Worm (Caenorhabditis elegans): ENCODE measurements around the gene F26F2.3.

- TF ChIP-seq nhr-237 (tag; optimal IDR thresholded peaks at IDR 0.05), result no peak
- TF ChIP-seq unc-62 (GFP tag; optimal IDR thresholded peaks at IDR 0.05), result no peak
- TF ChIP-seq ztf-11 (tag; optimal IDR thresholded peaks at IDR 0.05), result no peak
- no peak for TF ChIP-seq pha-4 (tag; optimal IDR thresholded peaks at IDR 0.05)
- TF ChIP-seq lsy-2 (tag; optimal IDR thresholded peaks at IDR 0.05), result no peak
- no peak for TF ChIP-seq nhr-76 (tag; optimal IDR thresholded peaks at IDR 0.05)
- no peak for TF ChIP-seq snpc-4 (tag; optimal IDR thresholded peaks at IDR 0.05)
- no peak for TF ChIP-seq lin-13 (tag; optimal IDR thresholded peaks at IDR 0.05)
- TF ChIP-seq elt-3 (tag; optimal IDR thresholded peaks at IDR 0.05), result no peak
- TF ChIP-seq elt-1 (tag; optimal IDR thresholded peaks at IDR 0.05; ENCODE audit: borderline replicate concordance, insufficient read depth), result no peak
- TF ChIP-seq unc-120 (tag; optimal IDR thresholded peaks at IDR 0.05; ENCODE audit: poor library complexity, severe bottlenecking), result no peak
- TF ChIP-seq mep-1 (tag; optimal IDR thresholded peaks at IDR 0.05), result no peak
Measured at ce11 chrV:20566454-20566853, at the start of gene F26F2.3.

Data from whole organism, mixed stage, embryonic.